Worm (Caenorhabditis elegans): ENCODE results near the gene F07G11.1.

ce11 chrV:7356684-7357083 lies 49.5 kb downstream of the F07G11.1 start, which contains the start of gene C03G6.21:
- TF ChIP-seq fkh-6 (tag; optimal IDR thresholded peaks at IDR 0.05) (no peak), ceh-45 (GFP tag; IDR thresholded peaks at IDR 0.05) (no peak), K02D7.2 (tag; optimal IDR thresholded peaks at IDR 0.05) (no peak)
